Worm (Caenorhabditis elegans) whole organism, early embryonic: ENCODE measurements around the gene B0280.9.

Experiments
- B0310.2 ChIP-seq: sonication (generic microtip); optimal IDR thresholded peaks from 2 replicates; lab custom pipeline; 2016; ENCODE audit warnings: mild to moderate bottlenecking, missing genetic modification characterization, missing compliant biosample characterization
- F13C5.2 ChIP-seq: sonication (generic microtip); optimal IDR thresholded peaks from 2 replicates; lab custom pipeline; 2017; ENCODE audit warnings: mild to moderate bottlenecking, missing genetic modification characterization, inconsistent platforms, missing compliant biosample characterization
- ama-1 ChIP-seq: fragments of 150-350 bp; optimal IDR thresholded peaks from 2 replicates; lab custom pipeline; 2014
- ceh-13 ChIP-seq: fragments of 200-800 bp; sonication (Bioruptor generic); optimal IDR thresholded peaks from 2 replicates; lab custom pipeline; 2018; ENCODE audit warnings: mild to moderate bottlenecking, missing genetic modification characterization, missing compliant biosample characterization
- ceh-36 ChIP-seq: sonication (generic microtip); optimal IDR thresholded peaks from 2 replicates; lab custom pipeline; 2016; ENCODE audit warnings: missing genetic modification characterization, inconsistent platforms, missing compliant biosample characterization
- ets-7 ChIP-seq: sonication (generic microtip); optimal IDR thresholded peaks from 2 replicates; lab custom pipeline; 2016; ENCODE audit warnings: missing genotype, missing genetic modification characterization, missing compliant biosample characterization
- flt-1 ChIP-seq: fragments of 200-800 bp; sonication (Bioruptor generic); IDR thresholded peaks from 2 replicates; pipeline ENCODE4 v1.3.6; 2022; ENCODE audit warnings: missing genetic modification characterization, missing compliant biosample characterization
- pes-1 ChIP-seq: fragments of 200-800 bp; sonication (Bioruptor generic); IDR thresholded peaks from 2 replicates; pipeline ENCODE4 v1.3.6; 2022; ENCODE audit warnings: missing genetic modification reagents, missing genetic modification characterization, missing compliant biosample characterization
- scrt-1 ChIP-seq: fragments of 200-800 bp; sonication (Bioruptor generic); IDR thresholded peaks from 2 replicates; pipeline ENCODE4 v1.3.6; 2022; ENCODE audit warnings: missing genetic modification characterization, missing compliant biosample characterization
- sea-1 ChIP-seq: fragments of 200-800 bp; sonication (Bioruptor generic); conservative IDR thresholded peaks from 2 replicates; pipeline ENCODE4 v1.3.6; 2022; ENCODE audit warnings: missing genetic modification characterization, missing compliant biosample characterization
- tbx-11 ChIP-seq: fragments of 200-800 bp; sonication (Bioruptor generic); IDR thresholded peaks from 2 replicates; pipeline ENCODE4 v1.3.6; 2022; ENCODE audit warnings: missing genetic modification characterization, missing compliant biosample characterization
- tbx-37 ChIP-seq: fragments of 200-800 bp; sonication (Bioruptor generic); conservative IDR thresholded peaks from 2 replicates; pipeline ENCODE4 v1.3.6; 2022; ENCODE audit warnings: missing genetic modification reagents, missing genetic modification characterization, missing compliant biosample characterization
- tra-4 ChIP-seq: sonication (generic microtip); optimal IDR thresholded peaks from 2 replicates; lab custom pipeline; 2017; ENCODE audit warnings: missing genetic modification characterization, missing compliant biosample characterization

ce11 chrIII:7076386-7076785, 46.3 kb downstream of the B0280.9 start, which contains the start of gene ZK418.13:
- no peak for TF ChIP-seq tra-4 (tag; lab: Kevin White, UChicago)
- no peak for TF ChIP-seq B0310.2 (tag; lab: Kevin White, UChicago)
- no peak for TF ChIP-seq flt-1 (GFP tag; lab: Robert Waterston, UW)
- no peak for TF ChIP-seq ama-1 (lab: Kevin White, UChicago)
- TF ChIP-seq ets-7 = no peak
- TF ChIP-seq sea-1 = no peak
- TF ChIP-seq tbx-37 (GFP tag; lab: Robert Waterston, UW) = no peak
- no peak for TF ChIP-seq ceh-36
- no peak for TF ChIP-seq scrt-1 (GFP tag; lab: Robert Waterston, UW)
- no peak for TF ChIP-seq F13C5.2 (tag; lab: Kevin White, UChicago)
- TF ChIP-seq ceh-13 (GFP tag; lab: Kevin White, UChicago) = no peak
- TF ChIP-seq pes-1 (GFP tag; lab: Robert Waterston, UW) = no peak
- no peak for TF ChIP-seq tbx-11 (GFP tag; lab: Robert Waterston, UW)
